Fruit fly (Drosophila melanogaster) whole organism, embryonic: ENCODE results near the gene orion.

Experiments
- Atf-2 ChIP-seq: fragments of 200-800 bp; sonication (Bioruptor generic); optimal IDR thresholded peaks from 2 replicates; lab custom pipeline; 2016; ENCODE audit warnings: missing biosample characterization, missing genetic modification characterization
- B-H2 ChIP-seq: fragments of 200-800 bp; sonication (Bioruptor generic); optimal IDR thresholded peaks from 2 replicates; lab custom pipeline; 2018; ENCODE audit warnings: missing biosample characterization, mild to moderate bottlenecking, missing genetic modification characterization
- CG10209 ChIP-seq: fragments of 200-800 bp; sonication (Bioruptor generic); optimal IDR thresholded peaks from 3 replicates; lab custom pipeline; 2017; ENCODE audit warnings: missing biosample characterization, mild to moderate bottlenecking, missing genetic modification characterization, missing genetic modification reagents
- CG10565 ChIP-seq: fragments of 200-800 bp; sonication (Bioruptor generic); optimal IDR thresholded peaks from 3 replicates; lab custom pipeline; 2016; ENCODE audit warnings: missing biosample characterization, mild to moderate bottlenecking, missing genetic modification characterization
- CG11398 ChIP-seq: fragments of 200-800 bp; sonication (Bioruptor generic); optimal IDR thresholded peaks from 2 replicates; lab custom pipeline; 2016; ENCODE audit warnings: missing biosample characterization, missing genetic modification characterization
- CG12071 ChIP-seq: fragments of 200-800 bp; sonication (Bioruptor generic); optimal IDR thresholded peaks from 3 replicates; lab custom pipeline; 2018; ENCODE audit warnings: missing biosample characterization, mild to moderate bottlenecking, missing genetic modification characterization
- CG12236 ChIP-seq: fragments of 200-800 bp; sonication (Bioruptor generic); optimal IDR thresholded peaks from 2 replicates; lab custom pipeline; 2016; ENCODE audit warnings: missing biosample characterization, missing genetic modification characterization
- CG15073 ChIP-seq: fragments of 200-800 bp; sonication (Bioruptor generic); optimal IDR thresholded peaks from 2 replicates; lab custom pipeline; 2016; ENCODE audit warnings: missing biosample characterization, missing genetic modification characterization
- CG1529 ChIP-seq: fragments of 200-800 bp; sonication (Bioruptor generic); optimal IDR thresholded peaks from 3 replicates; lab custom pipeline; 2018; ENCODE audit warnings: missing biosample characterization, missing genetic modification characterization
- CG17829 ChIP-seq: fragments of 200-800 bp; optimal IDR thresholded peaks from 2 replicates; lab custom pipeline; 2019; ENCODE audit warnings: missing biosample characterization, mild to moderate bottlenecking, missing genetic modification characterization, moderate library complexity
- CG18011 ChIP-seq: fragments of 200-800 bp; sonication (Bioruptor generic); optimal IDR thresholded peaks from 2 replicates; lab custom pipeline; 2017; ENCODE audit warnings: missing biosample characterization, missing genetic modification characterization, mild to moderate bottlenecking, moderate library complexity, missing genotype
- CG1832 ChIP-seq: fragments of 200-800 bp; sonication (Bioruptor generic); optimal IDR thresholded peaks from 2 replicates; lab custom pipeline; 2017; ENCODE audit warnings: missing biosample characterization, mild to moderate bottlenecking, missing genetic modification characterization, inconsistent platforms
- CG18476 ChIP-seq: fragments of 200-800 bp; sonication (Bioruptor generic); optimal IDR thresholded peaks from 2 replicates; lab custom pipeline; 2016; ENCODE audit warnings: missing biosample characterization, mild to moderate bottlenecking, missing genetic modification characterization
- CG2129 ChIP-seq: fragments of 200-800 bp; sonication (Bioruptor generic); IDR thresholded peaks from 2 replicates; pipeline ENCODE4 v1.3.6; 2022; ENCODE audit warnings: missing biosample characterization, missing genetic modification characterization; ENCODE audit not compliant: partially characterized antibody
- CG2199 ChIP-seq: fragments of 200-800 bp; sonication (Bioruptor generic); IDR thresholded peaks from 3 replicates; pipeline ENCODE4 v1.3.6; 2022; ENCODE audit warnings: missing biosample characterization, missing genetic modification characterization
- CG2712 ChIP-seq: fragments of 200-800 bp; optimal IDR thresholded peaks from 3 replicates; lab custom pipeline; 2019; ENCODE audit warnings: missing biosample characterization, mild to moderate bottlenecking, missing genetic modification characterization, moderate library complexity
- CG31365 ChIP-seq: fragments of 200-800 bp; sonication (Bioruptor generic); optimal IDR thresholded peaks from 2 replicates; lab custom pipeline; 2018; ENCODE audit warnings: missing biosample characterization, mild to moderate bottlenecking, missing genetic modification characterization
- CG31388 ChIP-seq: fragments of 200-800 bp; sonication (Bioruptor generic); optimal IDR thresholded peaks from 2 replicates; lab custom pipeline; 2016; ENCODE audit warnings: missing biosample characterization, missing genetic modification characterization
- CG4360 ChIP-seq: fragments of 200-800 bp; sonication (Bioruptor generic); IDR thresholded peaks from 2 replicates; pipeline ENCODE4 v1.3.6; 2022; ENCODE audit warnings: missing biosample characterization, missing genetic modification characterization
- CG7963 ChIP-seq: fragments of 200-800 bp; sonication (Bioruptor generic); IDR thresholded peaks from 3 replicates; pipeline ENCODE4 v1.3.6; 2022; ENCODE audit warnings: missing biosample characterization, missing genetic modification characterization; ENCODE audit not compliant: partially characterized antibody
- CG7987 ChIP-seq: fragments of 200-800 bp; sonication (Bioruptor generic); optimal IDR thresholded peaks from 2 replicates; lab custom pipeline; 2018; ENCODE audit warnings: missing biosample characterization, mild to moderate bottlenecking, missing genetic modification characterization, moderate library complexity
- CG8290 ChIP-seq, 3 experiments: fragments of 200-800 bp; sonication (Bioruptor generic); optimal IDR thresholded peaks; 2 replicates each; lab custom pipeline; 2016 to 2019; ENCODE audit warnings: missing biosample characterization in 3 of 3, missing genetic modification characterization in 3 of 3, mild to moderate bottlenecking in 2 of 3, moderate library complexity in 1 of 3
- Elba2 ChIP-seq: fragments of 200-800 bp; sonication (Bioruptor generic); optimal IDR thresholded peaks from 3 replicates; lab custom pipeline; 2016; ENCODE audit warnings: missing biosample characterization, missing genetic modification characterization
- GATAe ChIP-seq: fragments of 200-800 bp; sonication (Bioruptor generic); conservative IDR thresholded peaks from 2 replicates; pipeline ENCODE4 v1.3.6; 2022; ENCODE audit warnings: missing biosample characterization, missing genetic modification characterization
- HLHmδ ChIP-seq: fragments of 200-800 bp; sonication (Bioruptor generic); optimal IDR thresholded peaks from 2 replicates; lab custom pipeline; 2018; ENCODE audit warnings: missing biosample characterization, mild to moderate bottlenecking, missing genetic modification characterization, moderate library complexity
- Mad ChIP-seq: fragments of 200-800 bp; sonication (Bioruptor generic); optimal IDR thresholded peaks from 2 replicates; lab custom pipeline; 2016; ENCODE audit warnings: missing biosample characterization, missing genetic modification characterization
- Oli ChIP-seq: fragments of 200-800 bp; sonication (Bioruptor generic); optimal IDR thresholded peaks from 2 replicates; lab custom pipeline; 2018; ENCODE audit warnings: missing biosample characterization, mild to moderate bottlenecking, missing genetic modification characterization, moderate library complexity
- Ravus ChIP-seq: fragments of 200-800 bp; sonication (Bioruptor generic); IDR thresholded peaks from 2 replicates; pipeline ENCODE4 v1.3.6; 2022; ENCODE audit warnings: missing biosample characterization, missing genetic modification characterization
- Spps ChIP-seq: fragments of 200-800 bp; sonication (Bioruptor generic); optimal IDR thresholded peaks from 2 replicates; lab custom pipeline; 2018; ENCODE audit warnings: missing biosample characterization, mild to moderate bottlenecking, missing genetic modification characterization
- bigmax ChIP-seq: fragments of 200-800 bp; sonication (Bioruptor generic); optimal IDR thresholded peaks from 2 replicates; lab custom pipeline; 2018; ENCODE audit warnings: missing biosample characterization, mild to moderate bottlenecking, missing genetic modification characterization
- chn ChIP-seq: fragments of 200-800 bp; sonication (Bioruptor generic); optimal IDR thresholded peaks from 2 replicates; lab custom pipeline; 2016; ENCODE audit warnings: missing biosample characterization, missing genetic modification characterization
- dimm ChIP-seq: fragments of 200-800 bp; sonication (Bioruptor generic); IDR thresholded peaks from 2 replicates; pipeline ENCODE4 v1.3.6; 2022; ENCODE audit warnings: missing biosample characterization, missing genetic modification characterization
- dm ChIP-seq: fragments of 200-800 bp; sonication (Bioruptor generic); optimal IDR thresholded peaks from 3 replicates; lab custom pipeline; 2016; ENCODE audit warnings: missing biosample characterization, missing genetic modification characterization
- dmrt11E ChIP-seq: fragments of 200-800 bp; sonication (Bioruptor generic); optimal IDR thresholded peaks from 3 replicates; lab custom pipeline; 2018; ENCODE audit warnings: missing biosample characterization, mild to moderate bottlenecking, missing genetic modification characterization, moderate library complexity
- ham ChIP-seq: fragments of 200-800 bp; sonication (Bioruptor generic); IDR thresholded peaks from 2 replicates; pipeline ENCODE4 v1.3.6; 2022; ENCODE audit warnings: missing biosample characterization, missing genetic modification characterization
- kah ChIP-seq: fragments of 200-800 bp; sonication (Bioruptor generic); optimal IDR thresholded peaks from 2 replicates; lab custom pipeline; 2018; ENCODE audit warnings: missing biosample characterization, mild to moderate bottlenecking, missing genetic modification characterization
- knrl ChIP-seq: fragments of 200-800 bp; sonication (Bioruptor generic); IDR thresholded peaks from 3 replicates; pipeline ENCODE4 v1.3.6; 2022; ENCODE audit warnings: missing biosample characterization, missing genetic modification characterization; ENCODE audit not compliant: partially characterized antibody
- lilli ChIP-seq: fragments of 200-800 bp; sonication (Bioruptor generic); optimal IDR thresholded peaks from 3 replicates; lab custom pipeline; 2016; ENCODE audit warnings: missing biosample characterization, missing genetic modification characterization
- mld ChIP-seq: fragments of 200-800 bp; sonication (Bioruptor generic); IDR thresholded peaks from 3 replicates; pipeline ENCODE4 v1.3.6; 2022; ENCODE audit warnings: missing biosample characterization, missing genetic modification characterization; ENCODE audit not compliant: partially characterized antibody
- org-1 ChIP-seq: fragments of 200-800 bp; sonication (Bioruptor generic); optimal IDR thresholded peaks from 2 replicates; lab custom pipeline; 2017; ENCODE audit warnings: missing biosample characterization, missing genetic modification characterization
- pan ChIP-seq, 4 experiments: fragments of >200 bp in 3 of 4; fragments of 200-800 bp in 1 of 4; sonication (Bioruptor generic) in 1 of 4; optimal IDR thresholded peaks in 3 of 4; IDR thresholded peaks in 1 of 4; 2 replicates each; pipeline versions ENCODE4 v1.3.6 to Lab custom; 2017 to 2022; ENCODE audit warnings: missing biosample characterization in 2 of 4, missing genetic modification characterization in 2 of 4, mixed read lengths in 1 of 4
- peb ChIP-seq: fragments of 200-800 bp; sonication (Bioruptor generic); IDR thresholded peaks from 2 replicates; pipeline ENCODE4 v1.3.6; 2022; ENCODE audit warnings: missing biosample characterization, missing genetic modification characterization
- pros ChIP-seq: fragments of 200-800 bp; sonication (Bioruptor generic); optimal IDR thresholded peaks from 3 replicates; lab custom pipeline; 2019; ENCODE audit warnings: missing biosample characterization, mild to moderate bottlenecking, missing genetic modification characterization, moderate library complexity
- sim ChIP-seq: fragments of 200-800 bp; sonication (Bioruptor generic); IDR thresholded peaks from 2 replicates; pipeline ENCODE4 v1.3.6; 2022; ENCODE audit warnings: missing biosample characterization, missing genetic modification characterization
- sug ChIP-seq: fragments of 200-800 bp; optimal IDR thresholded peaks from 2 replicates; lab custom pipeline; 2019; ENCODE audit warnings: missing biosample characterization, mild to moderate bottlenecking, missing genetic modification characterization, moderate library complexity
- vnd ChIP-seq: fragments of 200-800 bp; sonication (Bioruptor generic); IDR thresholded peaks from 3 replicates; pipeline ENCODE4 v1.3.6; 2022; ENCODE audit warnings: missing biosample characterization, missing genetic modification characterization; ENCODE audit not compliant: partially characterized antibody
- wdn ChIP-seq: fragments of 200-800 bp; sonication (Bioruptor generic); IDR thresholded peaks from 2 replicates; pipeline ENCODE4 v1.3.6; 2022; ENCODE audit warnings: missing biosample characterization, missing genetic modification characterization

Gene orion

DNA sequence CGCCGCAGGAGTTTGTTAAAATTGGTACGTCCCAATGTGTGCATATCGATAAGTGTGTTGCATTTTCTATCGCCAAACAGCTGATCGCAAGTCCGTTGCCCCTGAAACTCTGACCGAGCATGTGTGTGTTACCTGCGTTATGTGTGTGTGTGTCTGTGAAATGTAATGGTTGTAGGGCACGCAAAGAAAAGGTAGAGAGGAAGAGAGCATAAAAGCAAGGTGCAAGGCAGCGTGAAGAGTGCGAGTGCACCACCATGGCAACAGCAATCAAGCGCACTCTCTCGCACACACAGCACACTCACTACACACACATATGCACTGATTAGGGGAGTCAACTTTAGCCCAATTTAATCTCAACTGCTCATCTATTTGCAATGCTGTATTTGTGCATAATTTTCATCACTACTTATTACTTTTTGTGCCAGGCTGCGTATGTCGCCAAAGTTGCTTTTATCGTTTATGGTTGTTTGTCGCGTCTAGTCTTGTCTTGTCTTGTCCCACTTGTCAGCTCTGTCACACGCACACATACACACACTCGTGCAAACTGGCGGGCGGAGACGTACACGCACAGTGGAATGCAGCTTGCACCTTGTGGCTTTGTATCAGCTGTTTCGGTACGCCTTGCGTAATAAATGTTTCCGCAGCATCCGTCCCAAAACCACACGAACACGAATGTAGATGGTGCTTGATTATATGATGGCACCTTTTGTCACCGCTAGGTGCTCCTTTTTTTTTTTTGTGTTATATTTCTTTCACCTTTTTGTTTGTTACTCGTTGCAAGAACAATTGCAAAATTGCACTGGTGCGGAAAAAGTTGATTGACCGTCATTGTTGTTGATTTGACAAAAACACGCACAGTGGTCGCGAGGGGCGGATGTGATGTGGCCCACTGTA, 8.9 kb downstream of the orion start (continued):
- TF ChIP-seq CG15073 (GFP tag; lab: Kevin White, UChicago) (peak; percentile 2), pros (GFP tag; lab: Kevin White, UChicago) (peak; percentile 75), CG4360 (GFP tag; lab: Robert Waterston, UW) (no peak), dm (peak; percentile 72), dimm (GFP tag; lab: Robert Waterston, UW) (peak; percentile 21; the same call in 1 of the 2 replicates), CG12071 (GFP tag; lab: Kevin White, UChicago) (peak; percentile 59), CG10209 (GFP tag; lab: Kevin White, UChicago) (peak; percentile 82), sug (tag; lab: Kevin White, UChicago) (peak; percentile 42), CG7963 (GFP tag; lab: Robert Waterston, UW) (no peak), CG8290 (GFP tag; optimal IDR thresholded peaks at IDR 0.05; lab: Kevin White, UChicago) (peak; percentile 51), CG8290 (tag; optimal IDR thresholded peaks at IDR 0.05; lab: Kevin White, UChicago) (peak in 1 of 2 experiments; percentile 59), CG12236 (GFP tag; lab: Kevin White, UChicago) (peak; percentile 64), Oli (peak; percentile 90), org-1 (GFP tag; lab: Kevin White, UChicago) (peak; percentile 85), CG10565 (peak; percentile 35), CG7987 (GFP tag; lab: Kevin White, UChicago) (peak; percentile 33), CG31388 (GFP tag; lab: Kevin White, UChicago) (peak; percentile 37), HLHmδ (GFP tag; lab: Kevin White, UChicago) (peak; percentile 3), pan (optimal IDR thresholded peaks at IDR 0.05; lab: Kevin White, UChicago) (no peak), pan (GFP tag; optimal IDR thresholded peaks at IDR 0.05 in 1 of 2, IDR thresholded peaks at IDR 0.05 in 1 of 2) (peak in 1 of 2 experiments; percentile 64), dmrt11E (tag; lab: Kevin White, UChicago) (peak; percentile 86), CG1832 (GFP tag; lab: Kevin White, UChicago) (peak; percentile 55), wdn (GFP tag; lab: Robert Waterston, UW) (0 out of 2 replicates have a peak, but pooled peaks have one; percentile 36), knrl (no peak), CG1529 (GFP tag; lab: Kevin White, UChicago) (peak; percentile 85), CG31365 (tag; lab: Kevin White, UChicago) (peak; percentile 2), Elba2 (GFP tag; lab: Kevin White, UChicago) (no peak), CG2712 (tag; lab: Kevin White, UChicago) (peak; percentile 89), Spps (tag; lab: Kevin White, UChicago) (peak; percentile 54), lilli (GFP tag; lab: Kevin White, UChicago) (peak; percentile 62), mld (no peak), CG18011 (GFP tag; lab: Kevin White, UChicago) (peak; percentile 16), CG2129 (no peak), vnd (no peak), Mad (peak; percentile 46), CG18476 (GFP tag; lab: Kevin White, UChicago) (peak; percentile 66), ham (no peak), peb (GFP tag; lab: Robert Waterston, UW) (peak; percentile 75), CG2199 (no peak), chn (GFP tag; lab: Kevin White, UChicago) (peak; percentile 82), B-H2 (GFP tag; lab: Kevin White, UChicago) (no peak), CG11398 (GFP tag; lab: Kevin White, UChicago) (peak; percentile 76), Ravus (GFP tag; lab: Robert Waterston, UW) (no peak), bigmax (GFP tag; lab: Kevin White, UChicago) (no peak), sim (GFP tag; lab: Robert Waterston, UW) (no peak), GATAe (GFP tag; lab: Robert Waterston, UW) (no peak), CG17829 (peak; percentile 83), Atf-2 (peak; percentile 85), kah (GFP tag; lab: Kevin White, UChicago) (peak; percentile 65)
